Worm (Caenorhabditis elegans): ENCODE data around the gene srd-36.

DNA sequence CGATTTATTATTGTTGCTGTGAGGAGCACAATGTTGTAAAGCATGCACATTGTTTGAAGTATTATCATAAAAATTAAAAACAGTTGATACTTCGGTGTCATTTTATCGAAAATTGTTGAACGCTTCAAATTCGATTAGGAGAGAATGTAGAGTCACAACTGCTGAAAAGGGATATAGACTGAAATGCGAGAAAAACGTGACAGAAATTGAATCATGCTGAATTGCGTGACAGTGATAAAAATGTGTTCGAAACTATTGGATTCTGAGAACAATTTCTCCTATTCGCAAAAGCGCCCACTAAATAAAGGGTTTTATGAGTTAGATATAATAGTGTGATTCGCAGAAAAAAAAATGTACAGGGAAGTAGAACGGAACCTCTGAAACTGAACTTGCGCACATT, 14.2 kb upstream of the srd-36 start, which contains the start of gene srxa-8:
- no peak for TF ChIP-seq pat-9 (tag; optimal IDR thresholded peaks at IDR 0.05)
- no peak for TF ChIP-seq unc-42 (tag; optimal IDR thresholded peaks at IDR 0.05)
- TF ChIP-seq ama-1 (optimal IDR thresholded peaks at IDR 0.05): no peak
- no peak for TF ChIP-seq lin-11 (tag; optimal IDR thresholded peaks at IDR 0.05)

All from whole organism, late embryonic.